Fruit fly (Drosophila melanogaster) whole organism, embryonic: ENCODE data around the gene CG31249.

Source experiments
- BEAF-32 ChIP-seq: fragments of 200-800 bp; sonication (Bioruptor generic); optimal IDR thresholded peaks from 3 replicates; lab custom pipeline; 2017; ENCODE audit warnings: missing biosample characterization, missing genetic modification characterization, mild to moderate bottlenecking, moderate library complexity, missing genetic modification reagents
- Bteb2 ChIP-seq: fragments of 200-800 bp; sonication (Bioruptor generic); optimal IDR thresholded peaks from 2 replicates; lab custom pipeline; 2016; ENCODE audit warnings: missing biosample characterization, missing genetic modification characterization
- CG11723 ChIP-seq: fragments of 200-800 bp; sonication (Bioruptor generic); optimal IDR thresholded peaks from 2 replicates; lab custom pipeline; 2017; ENCODE audit warnings: missing biosample characterization, mild to moderate bottlenecking, missing genetic modification characterization
- CG12391 ChIP-seq: fragments of 200-800 bp; sonication (Bioruptor generic); optimal IDR thresholded peaks from 3 replicates; lab custom pipeline; 2018; ENCODE audit warnings: missing biosample characterization, mild to moderate bottlenecking, missing genetic modification characterization, moderate library complexity
- CG16813 ChIP-seq: fragments of 200-800 bp; sonication (Bioruptor generic); IDR thresholded peaks from 3 replicates; pipeline ENCODE4 v1.3.6; 2022; ENCODE audit warnings: missing biosample characterization, missing genetic modification characterization; ENCODE audit not compliant: partially characterized antibody
- CG2129 ChIP-seq: fragments of 200-800 bp; sonication (Bioruptor generic); IDR thresholded peaks from 2 replicates; pipeline ENCODE4 v1.3.6; 2022; ENCODE audit warnings: missing biosample characterization, missing genetic modification characterization; ENCODE audit not compliant: partially characterized antibody
- CG2199 ChIP-seq: fragments of 200-800 bp; sonication (Bioruptor generic); IDR thresholded peaks from 3 replicates; pipeline ENCODE4 v1.3.6; 2022; ENCODE audit warnings: missing biosample characterization, missing genetic modification characterization
- CG2712 ChIP-seq: fragments of 200-800 bp; optimal IDR thresholded peaks from 3 replicates; lab custom pipeline; 2019; ENCODE audit warnings: missing biosample characterization, mild to moderate bottlenecking, missing genetic modification characterization, moderate library complexity
- CG4404 ChIP-seq: fragments of 200-800 bp; sonication (Bioruptor generic); IDR thresholded peaks from 2 replicates; pipeline ENCODE4 v1.3.6; 2022; ENCODE audit warnings: missing biosample characterization, missing genetic modification characterization
- CG8290 ChIP-seq, 3 experiments: fragments of 200-800 bp; sonication (Bioruptor generic); optimal IDR thresholded peaks; 2 replicates each; lab custom pipeline; 2016 to 2019; ENCODE audit warnings: missing biosample characterization in 3 of 3, missing genetic modification characterization in 3 of 3, mild to moderate bottlenecking in 2 of 3, moderate library complexity in 1 of 3
- CG9437 ChIP-seq: fragments of 200-800 bp; sonication (Bioruptor generic); optimal IDR thresholded peaks from 2 replicates; lab custom pipeline; 2018; ENCODE audit warnings: missing biosample characterization, mild to moderate bottlenecking, missing genetic modification characterization
- Deaf1 ChIP-seq: fragments of 200-800 bp; optimal IDR thresholded peaks from 3 replicates; lab custom pipeline; 2019; ENCODE audit warnings: missing biosample characterization, mild to moderate bottlenecking, missing genetic modification characterization, moderate library complexity
- Dll ChIP-seq: fragments of 200-800 bp; sonication (Bioruptor generic); IDR thresholded peaks from 4 replicates; pipeline ENCODE4 v1.3.6; 2022; ENCODE audit warnings: missing biosample characterization, missing genetic modification characterization; ENCODE audit not compliant: partially characterized antibody
- Doc3 ChIP-seq: fragments of 200-800 bp; sonication (Bioruptor generic); IDR thresholded peaks from 3 replicates; pipeline ENCODE4 v1.3.6; 2022; ENCODE audit warnings: missing biosample characterization, missing genetic modification characterization; ENCODE audit not compliant: partially characterized antibody
- Dp ChIP-seq: fragments of 200-800 bp; sonication (Bioruptor generic); optimal IDR thresholded peaks from 2 replicates; lab custom pipeline; 2018; ENCODE audit warnings: missing biosample characterization, mild to moderate bottlenecking, missing genetic modification characterization, moderate library complexity
- Dref ChIP-seq: fragments of 200-800 bp; sonication (Bioruptor generic); IDR thresholded peaks from 2 replicates; pipeline ENCODE4 v1.3.6; 2022; ENCODE audit warnings: missing biosample characterization, missing genetic modification characterization
- Gug ChIP-seq: fragments of 200-800 bp; sonication (Bioruptor generic); IDR thresholded peaks from 4 replicates; pipeline ENCODE4 v1.3.6; 2022; ENCODE audit warnings: missing biosample characterization, missing genetic modification characterization
- HLH4C ChIP-seq: fragments of 200-800 bp; sonication (Bioruptor generic); IDR thresholded peaks from 3 replicates; pipeline ENCODE4 v1.3.6; 2022; ENCODE audit warnings: missing biosample characterization, missing genetic modification characterization; ENCODE audit not compliant: partially characterized antibody
- HmgZ ChIP-seq: fragments of 200-800 bp; sonication (Bioruptor generic); optimal IDR thresholded peaks from 2 replicates; lab custom pipeline; 2018; ENCODE audit warnings: missing biosample characterization, mild to moderate bottlenecking, missing genetic modification characterization
- Hr51 ChIP-seq, 2 experiments: fragments of 200-800 bp; sonication (Bioruptor generic); optimal IDR thresholded peaks; 2 replicates in 1 of 2; 3 replicates in 1 of 2; lab custom pipeline; 2016 to 2018; ENCODE audit warnings: missing biosample characterization in 2 of 2, missing genetic modification characterization in 2 of 2, mild to moderate bottlenecking in 1 of 2, moderate library complexity in 1 of 2
- Hsf ChIP-seq: fragments of 200-800 bp; sonication (Bioruptor generic); optimal IDR thresholded peaks from 3 replicates; lab custom pipeline; 2016; ENCODE audit warnings: missing biosample characterization, missing genetic modification characterization
- Nf-YC ChIP-seq: fragments of 200-800 bp; optimal IDR thresholded peaks from 3 replicates; lab custom pipeline; 2019; ENCODE audit warnings: missing biosample characterization, mild to moderate bottlenecking, missing genetic modification characterization, moderate library complexity
- Oaz ChIP-seq: fragments of 200-800 bp; sonication (Bioruptor generic); IDR thresholded peaks from 2 replicates; pipeline ENCODE4 v1.3.6; 2022; ENCODE audit warnings: missing biosample characterization, missing genetic modification characterization
- Opbp ChIP-seq: fragments of 200-800 bp; sonication (Bioruptor generic); IDR thresholded peaks from 3 replicates; pipeline ENCODE4 v1.3.6; 2022; ENCODE audit warnings: missing biosample characterization, missing genetic modification characterization; ENCODE audit not compliant: partially characterized antibody
- Sin3A ChIP-seq: fragments of >200 bp; optimal IDR thresholded peaks from 2 replicates; lab custom pipeline; 2018
- Stat92E ChIP-seq, 3 experiments: fragments of >200 bp in 2 of 3; fragments of 200-800 bp in 1 of 3; sonication (Bioruptor generic) in 1 of 3; optimal IDR thresholded peaks; 2 replicates each; lab custom pipeline; 2017 to 2019; ENCODE audit warnings: missing biosample characterization in 3 of 3, missing genetic modification characterization in 3 of 3, mild to moderate bottlenecking in 1 of 3, moderate library complexity in 1 of 3
- YL-1 ChIP-seq: fragments of 200-800 bp; sonication (Bioruptor generic); optimal IDR thresholded peaks from 3 replicates; lab custom pipeline; 2017; ENCODE audit warnings: missing biosample characterization, mild to moderate bottlenecking, missing genetic modification characterization
- ac ChIP-seq: fragments of 200-800 bp; sonication (Bioruptor generic); optimal IDR thresholded peaks from 3 replicates; lab custom pipeline; 2017; ENCODE audit warnings: missing biosample characterization, mild to moderate bottlenecking, missing genetic modification characterization
- grau ChIP-seq: fragments of 200-800 bp; optimal IDR thresholded peaks from 3 replicates; lab custom pipeline; 2019; ENCODE audit warnings: missing biosample characterization, mild to moderate bottlenecking, missing genetic modification characterization, moderate library complexity
- grn ChIP-seq: fragments of 200-800 bp; sonication (Bioruptor generic); optimal IDR thresholded peaks from 3 replicates; lab custom pipeline; 2017; ENCODE audit warnings: missing biosample characterization, missing genetic modification characterization
- hb ChIP-seq: fragments of 200-800 bp; sonication (Bioruptor generic); IDR thresholded peaks from 3 replicates; pipeline ENCODE4 v1.3.6; 2022; ENCODE audit warnings: missing biosample characterization, missing genetic modification characterization; ENCODE audit not compliant: partially characterized antibody
- inv ChIP-seq: fragments of 200-800 bp; sonication (Bioruptor generic); IDR thresholded peaks from 2 replicates; pipeline ENCODE4 v1.3.6; 2022; ENCODE audit warnings: missing biosample characterization, missing genetic modification characterization; ENCODE audit not compliant: partially characterized antibody
- knrl ChIP-seq: fragments of 200-800 bp; sonication (Bioruptor generic); IDR thresholded peaks from 3 replicates; pipeline ENCODE4 v1.3.6; 2022; ENCODE audit warnings: missing biosample characterization, missing genetic modification characterization; ENCODE audit not compliant: partially characterized antibody
- mld ChIP-seq: fragments of 200-800 bp; sonication (Bioruptor generic); IDR thresholded peaks from 3 replicates; pipeline ENCODE4 v1.3.6; 2022; ENCODE audit warnings: missing biosample characterization, missing genetic modification characterization; ENCODE audit not compliant: partially characterized antibody
- pan ChIP-seq, 4 experiments: fragments of >200 bp in 3 of 4; fragments of 200-800 bp in 1 of 4; sonication (Bioruptor generic) in 1 of 4; optimal IDR thresholded peaks in 3 of 4; IDR thresholded peaks in 1 of 4; 2 replicates each; pipeline versions ENCODE4 v1.3.6 to Lab custom; 2017 to 2022; ENCODE audit warnings: missing biosample characterization in 2 of 4, missing genetic modification characterization in 2 of 4, mixed read lengths in 1 of 4
- phol ChIP-seq: fragments of 200-800 bp; sonication (Bioruptor generic); optimal IDR thresholded peaks from 3 replicates; lab custom pipeline; 2018; ENCODE audit warnings: missing biosample characterization, mild to moderate bottlenecking, missing genetic modification characterization, moderate library complexity
- pita ChIP-seq: fragments of 200-800 bp; sonication (Bioruptor generic); optimal IDR thresholded peaks from 2 replicates; lab custom pipeline; 2017; ENCODE audit warnings: missing biosample characterization, mild to moderate bottlenecking, missing genetic modification characterization
- pum ChIP-seq: fragments of 200-800 bp; sonication (Bioruptor generic); optimal IDR thresholded peaks from 2 replicates; lab custom pipeline; 2016; ENCODE audit warnings: missing biosample characterization, missing genetic modification characterization
- so ChIP-seq: fragments of 200-800 bp; sonication (Bioruptor generic); IDR thresholded peaks from 3 replicates; pipeline ENCODE4 v1.3.6; 2022; ENCODE audit warnings: missing biosample characterization, missing genetic modification characterization
- stc ChIP-seq: fragments of 200-800 bp; sonication (Bioruptor generic); IDR thresholded peaks from 2 replicates; pipeline ENCODE4 v1.3.6; 2022; ENCODE audit warnings: missing biosample characterization, missing genetic modification characterization
- sug ChIP-seq: fragments of 200-800 bp; optimal IDR thresholded peaks from 2 replicates; lab custom pipeline; 2019; ENCODE audit warnings: missing biosample characterization, mild to moderate bottlenecking, missing genetic modification characterization, moderate library complexity
- tna ChIP-seq: fragments of 200-800 bp; sonication (Bioruptor generic); IDR thresholded peaks from 2 replicates; pipeline ENCODE4 v1.3.6; 2022; ENCODE audit warnings: missing biosample characterization, missing genetic modification characterization; ENCODE audit not compliant: partially characterized antibody
- trem ChIP-seq: fragments of 200-800 bp; optimal IDR thresholded peaks from 3 replicates; lab custom pipeline; 2019; ENCODE audit warnings: missing biosample characterization, mild to moderate bottlenecking, missing genetic modification characterization, moderate library complexity
- unc-4 ChIP-seq: fragments of 200-800 bp; sonication (Bioruptor generic); IDR thresholded peaks from 2 replicates; pipeline ENCODE4 v1.3.6; 2022; ENCODE audit warnings: missing biosample characterization, missing genetic modification characterization; ENCODE audit not compliant: partially characterized antibody
- vnd ChIP-seq: fragments of 200-800 bp; sonication (Bioruptor generic); IDR thresholded peaks from 3 replicates; pipeline ENCODE4 v1.3.6; 2022; ENCODE audit warnings: missing biosample characterization, missing genetic modification characterization; ENCODE audit not compliant: partially characterized antibody
- zen ChIP-seq: fragments of 200-800 bp; sonication (Bioruptor generic); optimal IDR thresholded peaks from 3 replicates; lab custom pipeline; 2018; ENCODE audit warnings: missing biosample characterization, mild to moderate bottlenecking, missing genetic modification characterization, moderate library complexity
- zen2 ChIP-seq: fragments of 200-800 bp; sonication (Bioruptor generic); IDR thresholded peaks from 3 replicates; pipeline ENCODE4 v1.3.6; 2022; ENCODE audit warnings: missing biosample characterization, missing genetic modification characterization; ENCODE audit not compliant: partially characterized antibody

The CG31249 gene

dm6 chr3R:17684854-17685253 lies 2.0 kb downstream of the CG31249 start, which contains the start of the genes CG31251 and CG31360 (continued):
- TF ChIP-seq Hr51 (GFP tag; optimal IDR thresholded peaks at IDR 0.05; lab: Kevin White, UChicago) (no peak), Deaf1 (tag; lab: Kevin White, UChicago) (no peak), unc-4 (GFP tag; lab: Robert Waterston, UW) (peak; percentile 91), CG2129 (peak; percentile 66), zen (tag; lab: Kevin White, UChicago) (peak; percentile 19), Dref (GFP tag; lab: Robert Waterston, UW) (peak; percentile 64), zen2 (GFP tag; lab: Robert Waterston, UW) (peak; percentile 85; the same call in 2 of the 3 replicates), Stat92E (GFP tag; optimal IDR thresholded peaks at IDR 0.05; lab: Kevin White, UChicago) (no peak), CG8290 (GFP tag; optimal IDR thresholded peaks at IDR 0.05; lab: Kevin White, UChicago) (peak; percentile 15), CG8290 (tag; optimal IDR thresholded peaks at IDR 0.05; lab: Kevin White, UChicago) (no peak), Hsf (GFP tag; lab: Kevin White, UChicago) (peak; percentile 7), grau (tag; lab: Kevin White, UChicago) (peak; percentile 19), Dp (GFP tag; lab: Kevin White, UChicago) (peak; percentile 37), HmgZ (tag; lab: Kevin White, UChicago) (peak; percentile 23), Gug (no peak), CG2712 (tag; lab: Kevin White, UChicago) (peak; percentile 11), CG16813 (GFP tag; lab: Robert Waterston, UW) (peak; percentile 84), grn (GFP tag; lab: Kevin White, UChicago) (no peak), CG4404 (GFP tag; lab: Robert Waterston, UW) (no peak), sug (tag; lab: Kevin White, UChicago) (peak; percentile 18), so (GFP tag; lab: Robert Waterston, UW) (no peak), stc (GFP tag; lab: Robert Waterston, UW) (no peak), CG11723 (GFP tag; lab: Kevin White, UChicago) (no peak), ac (GFP tag; lab: Kevin White, UChicago) (no peak), mld (GFP tag; lab: Robert Waterston, UW) (0 out of 3 replicates have a peak, but pooled peaks have one; percentile 20), Dll (GFP tag; lab: Robert Waterston, UW) (peak; percentile 95), HLH4C (peak; percentile 94), Doc3 (GFP tag; lab: Robert Waterston, UW) (peak; percentile 91), pan (optimal IDR thresholded peaks at IDR 0.05; lab: Kevin White, UChicago) (no peak), pan (GFP tag; optimal IDR thresholded peaks at IDR 0.05 in 1 of 2, IDR thresholded peaks at IDR 0.05 in 1 of 2) (no peak), hb (GFP tag; lab: Robert Waterston, UW) (peak; percentile 89), Oaz (GFP tag; lab: Robert Waterston, UW) (no peak), Sin3A (lab: Kevin White, UChicago) (peak; percentile 22), BEAF-32 (GFP tag; lab: Kevin White, UChicago) (peak; percentile 81), Bteb2 (GFP tag; lab: Kevin White, UChicago) (no peak), phol (tag; lab: Kevin White, UChicago) (peak; percentile 41), YL-1 (GFP tag; lab: Kevin White, UChicago) (peak; percentile 22), Opbp (peak; percentile 56; the same call in 1 of the 3 replicates), pum (no peak), vnd (GFP tag; lab: Robert Waterston, UW) (peak; percentile 77), pita (no peak), inv (GFP tag; lab: Robert Waterston, UW) (peak; percentile 76), Nf-YC (tag; lab: Kevin White, UChicago) (peak; percentile 48), tna (peak; percentile 72), CG12391 (tag; lab: Kevin White, UChicago) (peak; percentile 42), CG2199 (GFP tag; lab: Robert Waterston, UW) (no peak), trem (peak; percentile 99), CG9437 (GFP tag; lab: Kevin White, UChicago) (peak; percentile 0), knrl (peak; percentile 82)
